Fruit fly (Drosophila melanogaster) whole organism, embryonic: Measurements from ENCODE around the gene Cubn.

Source experiments
- BEAF-32 ChIP-seq: fragments of 200-800 bp; sonication (Bioruptor generic); optimal IDR thresholded peaks from 3 replicates; lab custom pipeline; 2017; ENCODE audit warnings: missing biosample characterization, missing genetic modification characterization, mild to moderate bottlenecking, moderate library complexity, missing genetic modification reagents
- CG14710 ChIP-seq: fragments of 200-800 bp; sonication (Bioruptor generic); optimal IDR thresholded peaks from 3 replicates; lab custom pipeline; 2019; ENCODE audit warnings: missing biosample characterization, mild to moderate bottlenecking, missing genetic modification characterization, moderate library complexity
- CG14860 ChIP-seq: fragments of 200-800 bp; sonication (Bioruptor generic); IDR thresholded peaks from 3 replicates; pipeline ENCODE4 v1.3.6; 2022; ENCODE audit warnings: missing biosample characterization, missing genetic modification characterization; ENCODE audit not compliant: partially characterized antibody
- CG15011 ChIP-seq: fragments of 200-800 bp; sonication (Bioruptor generic); optimal IDR thresholded peaks from 3 replicates; lab custom pipeline; 2018; ENCODE audit warnings: missing biosample characterization, mild to moderate bottlenecking, missing genetic modification characterization
- CG16813 ChIP-seq: fragments of 200-800 bp; sonication (Bioruptor generic); IDR thresholded peaks from 3 replicates; pipeline ENCODE4 v1.3.6; 2022; ENCODE audit warnings: missing biosample characterization, missing genetic modification characterization; ENCODE audit not compliant: partially characterized antibody
- CG30020 ChIP-seq: fragments of 200-800 bp; optimal IDR thresholded peaks from 2 replicates; lab custom pipeline; 2019; ENCODE audit warnings: missing biosample characterization, mild to moderate bottlenecking, missing genetic modification characterization, moderate library complexity
- CG32772 ChIP-seq: fragments of 200-800 bp; sonication (Bioruptor generic); IDR thresholded peaks from 2 replicates; pipeline ENCODE4 v1.3.6; 2022; ENCODE audit warnings: missing biosample characterization, missing genetic modification characterization
- CG34224 ChIP-seq: fragments of 200-800 bp; sonication (Bioruptor generic); IDR thresholded peaks from 3 replicates; pipeline ENCODE4 v1.3.6; 2022; ENCODE audit warnings: missing biosample characterization, missing genetic modification characterization; ENCODE audit not compliant: partially characterized antibody
- CG43689 ChIP-seq: fragments of 200-800 bp; sonication (Bioruptor generic); IDR thresholded peaks from 2 replicates; pipeline ENCODE4 v1.3.6; 2022; ENCODE audit warnings: missing biosample characterization, missing genetic modification characterization
- CG6791 ChIP-seq: fragments of 200-800 bp; sonication (Bioruptor generic); IDR thresholded peaks from 3 replicates; pipeline ENCODE4 v1.3.6; 2022; ENCODE audit warnings: missing biosample characterization, missing genetic modification characterization; ENCODE audit not compliant: partially characterized antibody
- CG7963 ChIP-seq: fragments of 200-800 bp; sonication (Bioruptor generic); IDR thresholded peaks from 3 replicates; pipeline ENCODE4 v1.3.6; 2022; ENCODE audit warnings: missing biosample characterization, missing genetic modification characterization; ENCODE audit not compliant: partially characterized antibody
- CG8924 ChIP-seq: fragments of 200-800 bp; optimal IDR thresholded peaks from 3 replicates; lab custom pipeline; 2019; ENCODE audit warnings: missing biosample characterization, mild to moderate bottlenecking, missing genetic modification characterization, moderate library complexity
- CG9797 ChIP-seq: fragments of 200-800 bp; sonication (Bioruptor generic); optimal IDR thresholded peaks from 3 replicates; lab custom pipeline; 2018; ENCODE audit warnings: missing biosample characterization, mild to moderate bottlenecking, missing genetic modification characterization
- Camta ChIP-seq: fragments of 200-800 bp; sonication (Bioruptor generic); optimal IDR thresholded peaks from 2 replicates; lab custom pipeline; 2016; ENCODE audit warnings: missing biosample characterization, missing genetic modification characterization
- Dip3 ChIP-seq: fragments of 200-800 bp; sonication (Bioruptor generic); optimal IDR thresholded peaks from 3 replicates; lab custom pipeline; 2016; ENCODE audit warnings: missing biosample characterization, missing genetic modification characterization
- Dll ChIP-seq: fragments of 200-800 bp; sonication (Bioruptor generic); IDR thresholded peaks from 4 replicates; pipeline ENCODE4 v1.3.6; 2022; ENCODE audit warnings: missing biosample characterization, missing genetic modification characterization; ENCODE audit not compliant: partially characterized antibody
- Dp ChIP-seq: fragments of 200-800 bp; sonication (Bioruptor generic); optimal IDR thresholded peaks from 2 replicates; lab custom pipeline; 2018; ENCODE audit warnings: missing biosample characterization, mild to moderate bottlenecking, missing genetic modification characterization, moderate library complexity
- Dref ChIP-seq: fragments of 200-800 bp; sonication (Bioruptor generic); IDR thresholded peaks from 2 replicates; pipeline ENCODE4 v1.3.6; 2022; ENCODE audit warnings: missing biosample characterization, missing genetic modification characterization
- Ets65A ChIP-seq: fragments of 200-800 bp; sonication (Bioruptor generic); peaks from one replicate; lab custom pipeline; 2016; ENCODE audit warnings: missing biosample characterization, missing genetic modification characterization
- Fer1 ChIP-seq: fragments of 200-800 bp; sonication (Bioruptor generic); optimal IDR thresholded peaks from 2 replicates; lab custom pipeline; 2017; ENCODE audit warnings: missing biosample characterization, mild to moderate bottlenecking, missing genetic modification characterization
- MBD-R2 ChIP-seq: fragments of 200-800 bp; sonication (Bioruptor generic); IDR thresholded peaks from 2 replicates; pipeline ENCODE4 v1.3.6; 2022; ENCODE audit warnings: missing biosample characterization, missing genetic modification characterization
- MESR4 ChIP-seq: fragments of 200-800 bp; sonication (Bioruptor generic); optimal IDR thresholded peaks from 2 replicates; lab custom pipeline; 2018; ENCODE audit warnings: missing biosample characterization, mild to moderate bottlenecking, missing genetic modification characterization, moderate library complexity
- Opbp ChIP-seq: fragments of 200-800 bp; sonication (Bioruptor generic); IDR thresholded peaks from 3 replicates; pipeline ENCODE4 v1.3.6; 2022; ENCODE audit warnings: missing biosample characterization, missing genetic modification characterization; ENCODE audit not compliant: partially characterized antibody
- Pdp1 ChIP-seq, 2 experiments: fragments of 200-800 bp; sonication (Bioruptor generic); optimal IDR thresholded peaks; 3 replicates each; lab custom pipeline; 2016; ENCODE audit warnings: missing biosample characterization in 2 of 2, missing genetic modification characterization in 2 of 2, mild to moderate bottlenecking in 1 of 2, moderate library complexity in 1 of 2
- Sry-β ChIP-seq: fragments of 200-800 bp; sonication (Bioruptor generic); optimal IDR thresholded peaks from 2 replicates; lab custom pipeline; 2018; ENCODE audit warnings: missing biosample characterization, mild to moderate bottlenecking, missing genetic modification characterization, moderate library complexity
- Sry-δ ChIP-seq: fragments of 200-800 bp; sonication (Bioruptor generic); optimal IDR thresholded peaks from 2 replicates; lab custom pipeline; 2016; ENCODE audit warnings: missing biosample characterization, missing genetic modification characterization
- YL-1 ChIP-seq: fragments of 200-800 bp; sonication (Bioruptor generic); optimal IDR thresholded peaks from 3 replicates; lab custom pipeline; 2017; ENCODE audit warnings: missing biosample characterization, mild to moderate bottlenecking, missing genetic modification characterization
- amos ChIP-seq: fragments of 200-800 bp; sonication (Bioruptor generic); IDR thresholded peaks from 2 replicates; pipeline ENCODE4 v1.3.6; 2022; ENCODE audit warnings: missing biosample characterization, missing genetic modification characterization; ENCODE audit not compliant: partially characterized antibody
- chn ChIP-seq: fragments of 200-800 bp; sonication (Bioruptor generic); optimal IDR thresholded peaks from 2 replicates; lab custom pipeline; 2016; ENCODE audit warnings: missing biosample characterization, missing genetic modification characterization
- gfzf ChIP-seq: fragments of 200-800 bp; sonication (Bioruptor generic); optimal IDR thresholded peaks from 2 replicates; lab custom pipeline; 2016; ENCODE audit warnings: missing biosample characterization, mild to moderate bottlenecking, missing genetic modification characterization, moderate library complexity
- grau ChIP-seq: fragments of 200-800 bp; optimal IDR thresholded peaks from 3 replicates; lab custom pipeline; 2019; ENCODE audit warnings: missing biosample characterization, mild to moderate bottlenecking, missing genetic modification characterization, moderate library complexity
- hbn ChIP-seq: fragments of 200-800 bp; sonication (Bioruptor generic); IDR thresholded peaks from 2 replicates; pipeline ENCODE4 v1.3.6; 2022; ENCODE audit warnings: missing biosample characterization, missing genetic modification characterization; ENCODE audit not compliant: partially characterized antibody
- inv ChIP-seq: fragments of 200-800 bp; sonication (Bioruptor generic); IDR thresholded peaks from 2 replicates; pipeline ENCODE4 v1.3.6; 2022; ENCODE audit warnings: missing biosample characterization, missing genetic modification characterization; ENCODE audit not compliant: partially characterized antibody
- lilli ChIP-seq: fragments of 200-800 bp; sonication (Bioruptor generic); optimal IDR thresholded peaks from 3 replicates; lab custom pipeline; 2016; ENCODE audit warnings: missing biosample characterization, missing genetic modification characterization
- mld ChIP-seq: fragments of 200-800 bp; sonication (Bioruptor generic); IDR thresholded peaks from 3 replicates; pipeline ENCODE4 v1.3.6; 2022; ENCODE audit warnings: missing biosample characterization, missing genetic modification characterization; ENCODE audit not compliant: partially characterized antibody
- nerfin-2 ChIP-seq: fragments of 200-800 bp; sonication (Bioruptor generic); IDR thresholded peaks from 2 replicates; pipeline ENCODE4 v1.3.6; 2022; ENCODE audit warnings: missing biosample characterization, missing genetic modification characterization; ENCODE audit not compliant: partially characterized antibody
- onecut ChIP-seq: fragments of 200-800 bp; sonication (Bioruptor generic); IDR thresholded peaks from 2 replicates; pipeline ENCODE4 v1.3.6; 2022; ENCODE audit warnings: missing biosample characterization, missing genetic modification characterization
- p53 ChIP-seq: fragments of 200-800 bp; sonication (Bioruptor generic); optimal IDR thresholded peaks from 2 replicates; lab custom pipeline; 2016; ENCODE audit warnings: missing biosample characterization, missing genetic modification characterization
- run ChIP-seq: fragments of 200-800 bp; sonication (Bioruptor generic); optimal IDR thresholded peaks from 3 replicates; lab custom pipeline; 2018; ENCODE audit warnings: missing biosample characterization, mild to moderate bottlenecking, missing genetic modification characterization
- sens ChIP-seq: fragments of 200-800 bp; sonication (Bioruptor generic); peaks from one replicate; lab custom pipeline; 2016; ENCODE audit warnings: missing biosample characterization, missing genetic modification characterization
- sna ChIP-seq: fragments of 200-800 bp; sonication (Bioruptor generic); IDR thresholded peaks from 2 replicates; pipeline ENCODE4 v1.3.6; 2022; ENCODE audit warnings: missing biosample characterization, missing genetic modification characterization; ENCODE audit not compliant: partially characterized antibody
- ssp ChIP-seq: fragments of 200-800 bp; sonication (Bioruptor generic); IDR thresholded peaks from 2 replicates; pipeline ENCODE4 v1.3.6; 2022; ENCODE audit warnings: missing biosample characterization, missing genetic modification characterization
- toy ChIP-seq: fragments of 200-800 bp; sonication (Bioruptor generic); IDR thresholded peaks from 2 replicates; pipeline ENCODE4 v1.3.6; 2022; ENCODE audit warnings: missing biosample characterization, missing genetic modification characterization
- trem ChIP-seq: fragments of 200-800 bp; optimal IDR thresholded peaks from 3 replicates; lab custom pipeline; 2019; ENCODE audit warnings: missing biosample characterization, mild to moderate bottlenecking, missing genetic modification characterization, moderate library complexity
- unc-4 ChIP-seq: fragments of 200-800 bp; sonication (Bioruptor generic); IDR thresholded peaks from 2 replicates; pipeline ENCODE4 v1.3.6; 2022; ENCODE audit warnings: missing biosample characterization, missing genetic modification characterization; ENCODE audit not compliant: partially characterized antibody
- wor ChIP-seq: fragments of 200-800 bp; sonication (Bioruptor generic); IDR thresholded peaks from 2 replicates; pipeline ENCODE4 v1.3.6; 2022; ENCODE audit warnings: missing biosample characterization, missing genetic modification characterization

Gene Cubn

dm6 chrX:9608727-9609419 lies 37.8 kb upstream of the Cubn start, which contains the start of the genes LysRS and Hecw (continued):
- TF ChIP-seq CG32772 (peak; percentile 90), YL-1 (peak; percentile 70), CG30020 (peak; percentile 9), CG14710 (tag; lab: Kevin White, UChicago) (peak; percentile 46), CG15011 (GFP tag; lab: Kevin White, UChicago) (no peak), onecut (GFP tag; lab: Robert Waterston, UW) (peak; percentile 28; the same call in 1 of the 2 replicates), Dip3 (no peak), Sry-β (GFP tag; lab: Kevin White, UChicago) (no peak)

dm6 chrX:9605783-9606182 lies 34.7 kb upstream of the Cubn start, which contains the start of gene Lst8:
TSS of gene Lst8 (minus strand) at chrX:9605969.
- TF ChIP-seq gfzf: peak; percentile 5
- TF ChIP-seq Dp (GFP tag; lab: Kevin White, UChicago): peak; percentile 78
- TF ChIP-seq CG14860 (GFP tag; lab: Robert Waterston, UW): peak; percentile 36; the same call in 1 of the 3 replicates
- TF ChIP-seq CG9797 (GFP tag; lab: Kevin White, UChicago): no peak
- TF ChIP-seq Opbp (GFP tag; lab: Robert Waterston, UW): peak; percentile 71; the same call in 2 of the 3 replicates
- TF ChIP-seq nerfin-2 (GFP tag; lab: Robert Waterston, UW): peak; percentile 57; the same call in 1 of the 2 replicates
- peak; percentile 70 for TF ChIP-seq MBD-R2 (GFP tag; lab: Robert Waterston, UW)
- peak in 1 of 2 experiments; percentile 12 for TF ChIP-seq Pdp1 (GFP tag; optimal IDR thresholded peaks at IDR 0.05; lab: Kevin White, UChicago)
- TF ChIP-seq toy: no peak
- 0 out of 3 replicates have a peak, but pooled peaks have one; percentile 46 for TF ChIP-seq mld
- TF ChIP-seq CG34224 (GFP tag; lab: Robert Waterston, UW): peak; percentile 75
- peak; percentile 62 for TF ChIP-seq hbn (GFP tag; lab: Robert Waterston, UW)
- TF ChIP-seq wor (GFP tag; lab: Robert Waterston, UW): no peak
- peak; percentile 68 for TF ChIP-seq CG7963 (GFP tag; lab: Robert Waterston, UW)
- TF ChIP-seq ssp: no peak
- TF ChIP-seq sens (GFP tag; lab: Kevin White, UChicago): peak; percentile 79
- peak; percentile 33 for TF ChIP-seq Sry-δ (GFP tag; lab: Kevin White, UChicago)
- TF ChIP-seq CG16813: peak; percentile 64
- TF ChIP-seq sna (GFP tag; lab: Robert Waterston, UW): peak; percentile 71
- TF ChIP-seq chn (GFP tag; lab: Kevin White, UChicago): no peak
- TF ChIP-seq inv (GFP tag; lab: Robert Waterston, UW): 0 out of 2 replicates have a peak, but pooled peaks have one; percentile 11
- TF ChIP-seq BEAF-32 (GFP tag; lab: Kevin White, UChicago): peak; percentile 56
- peak; percentile 82 for TF ChIP-seq Dref (GFP tag; lab: Robert Waterston, UW)
- TF ChIP-seq Ets65A: peak; percentile 84
- peak; percentile 29 for TF ChIP-seq trem (tag; lab: Kevin White, UChicago)
- TF ChIP-seq MESR4: peak; percentile 48
- no peak for TF ChIP-seq run (tag; lab: Kevin White, UChicago)
- TF ChIP-seq p53 (GFP tag; lab: Kevin White, UChicago): peak; percentile 6
- TF ChIP-seq grau: no peak
- peak; percentile 61; the same call in 3 of the 4 replicates for TF ChIP-seq Dll
- TF ChIP-seq Fer1 (GFP tag; lab: Kevin White, UChicago): peak; percentile 2
- peak; percentile 69 for TF ChIP-seq CG6791 (GFP tag; lab: Robert Waterston, UW)
- TF ChIP-seq CG8924 (tag; lab: Kevin White, UChicago): no peak
- TF ChIP-seq CG43689 (GFP tag; lab: Robert Waterston, UW): no peak
- TF ChIP-seq Camta (GFP tag; lab: Kevin White, UChicago): no peak
- peak; percentile 69 for TF ChIP-seq unc-4 (GFP tag; lab: Robert Waterston, UW)
- peak; percentile 23 for TF ChIP-seq lilli (GFP tag; lab: Kevin White, UChicago)
- TF ChIP-seq amos: peak; percentile 69
